Worm (Caenorhabditis elegans) whole organism, L1 larva: Measurements from ENCODE around the gene frpr-1.

Experiments
- C04F5.9 ChIP-seq: sonication (generic microtip); optimal IDR thresholded peaks from 2 replicates; lab custom pipeline; 2016; ENCODE audit warnings: missing genetic modification characterization, missing compliant biosample characterization
- Y116A8C.19 ChIP-seq: sonication (generic microtip); optimal IDR thresholded peaks from 2 replicates; lab custom pipeline; 2016; ENCODE audit warnings: missing compliant biosample characterization, missing genetic modification characterization, borderline replicate concordance
- alr-1 ChIP-seq: fragments of 200-800 bp; sonication (Bioruptor generic); optimal IDR thresholded peaks from 2 replicates; lab custom pipeline; 2018; ENCODE audit warnings: borderline replicate concordance, mild to moderate bottlenecking, missing genetic modification characterization, missing compliant biosample characterization
- aly-2 ChIP-seq: fragments of 150-350 bp; optimal IDR thresholded peaks from 2 replicates; lab custom pipeline; 2014; ENCODE audit warnings: missing biosample characterization, missing genetic modification characterization
- ama-1 ChIP-seq: fragments of 150-350 bp; optimal IDR thresholded peaks from 2 replicates; lab custom pipeline; 2014
- blmp-1 ChIP-seq: fragments of 150-350 bp; optimal IDR thresholded peaks from 2 replicates; lab custom pipeline; 2014; ENCODE audit warnings: missing biosample characterization, missing genetic modification characterization
- ceh-63 ChIP-seq: fragments of 200-800 bp; sonication (Bioruptor generic); optimal IDR thresholded peaks from 2 replicates; lab custom pipeline; 2018; ENCODE audit warnings: mild to moderate bottlenecking, missing genetic modification characterization, missing compliant biosample characterization
- ceh-8 ChIP-seq: fragments of 200-800 bp; sonication (Bioruptor generic); optimal IDR thresholded peaks from 2 replicates; lab custom pipeline; 2018; ENCODE audit warnings: mild to moderate bottlenecking, missing genetic modification characterization, moderate library complexity, missing compliant biosample characterization
- ceh-88 ChIP-seq: fragments of 200-800 bp; sonication (Bioruptor generic); IDR thresholded peaks from 2 replicates; pipeline ENCODE4 v1.3.6; 2022; ENCODE audit warnings: missing genetic modification characterization, missing compliant biosample characterization
- ces-1 ChIP-seq: fragments of 150-350 bp; optimal IDR thresholded peaks from 2 replicates; lab custom pipeline; 2014; ENCODE audit warnings: missing biosample characterization, missing genetic modification reagents, missing genetic modification characterization
- dsc-1 ChIP-seq: sonication (generic microtip); optimal IDR thresholded peaks from 2 replicates; lab custom pipeline; 2016; ENCODE audit warnings: mild to moderate bottlenecking, missing genetic modification characterization, missing compliant biosample characterization
- efl-1 ChIP-seq, 4 experiments: fragments of 150-350 bp; optimal IDR thresholded peaks in 3 of 4; peaks in 1 of 4; 1 replicate in 1 of 4; 2 replicates in 3 of 4; lab custom pipeline; 2014; ENCODE audit warnings: missing biosample characterization in 2 of 4, missing genetic modification characterization in 2 of 4, missing genetic modification reagents in 2 of 4
- egl-13 ChIP-seq: sonication (generic microtip); optimal IDR thresholded peaks from 2 replicates; lab custom pipeline; 2016; ENCODE audit warnings: missing genotype, missing genetic modification reagents, missing genetic modification characterization, missing compliant biosample characterization
- elt-2 ChIP-seq: sonication (generic microtip); optimal IDR thresholded peaks from 2 replicates; lab custom pipeline; 2016; ENCODE audit warnings: missing genetic modification characterization, mild to moderate bottlenecking, inconsistent platforms, missing compliant biosample characterization, missing genetic modification reagents
- elt-3 ChIP-seq, 6 experiments: fragments of 150-350 bp in 1 of 6; sonication (generic microtip); optimal IDR thresholded peaks; 2 replicates each; lab custom pipeline; 2017 to 2018; ENCODE audit warnings: missing biosample characterization in 6 of 6, missing genetic modification characterization in 6 of 6, inconsistent platforms in 1 of 6
- fkh-10 ChIP-seq: sonication (generic microtip); optimal IDR thresholded peaks from 2 replicates; lab custom pipeline; 2017; ENCODE audit warnings: missing biosample characterization, missing genetic modification reagents, missing genetic modification characterization
- fkh-4 ChIP-seq: sonication (generic microtip); optimal IDR thresholded peaks from 2 replicates; lab custom pipeline; 2016; ENCODE audit warnings: missing compliant biosample characterization, missing genetic modification characterization, borderline replicate concordance
- fkh-8 ChIP-seq: sonication (generic microtip); optimal IDR thresholded peaks from 2 replicates; lab custom pipeline; 2016; ENCODE audit warnings: mild to moderate bottlenecking, missing genetic modification characterization, missing compliant biosample characterization
- fos-1 ChIP-seq: fragments of 150-350 bp; optimal IDR thresholded peaks from 2 replicates; lab custom pipeline; 2014; ENCODE audit warnings: missing biosample characterization, missing genetic modification characterization
- grh-1 ChIP-seq: fragments of 200-800 bp; sonication (Bioruptor generic); IDR thresholded peaks from 2 replicates; pipeline ENCODE4 v1.3.6; 2022; ENCODE audit warnings: missing genetic modification reagents, missing genetic modification characterization, missing compliant biosample characterization
- jun-1 ChIP-seq: fragments of 150-350 bp; optimal IDR thresholded peaks from 2 replicates; lab custom pipeline; 2014; ENCODE audit warnings: missing biosample characterization, missing genetic modification reagents, missing genetic modification characterization
- lin-13 ChIP-seq: fragments of 150-350 bp; optimal IDR thresholded peaks from 2 replicates; lab custom pipeline; 2014; ENCODE audit warnings: missing biosample characterization, missing genetic modification reagents, missing genetic modification characterization
- lin-14 ChIP-seq: fragments of 200-800 bp; sonication (Bioruptor generic); optimal IDR thresholded peaks from 2 replicates; lab custom pipeline; 2018; ENCODE audit warnings: mild to moderate bottlenecking, missing genetic modification characterization, moderate library complexity, missing compliant biosample characterization
- lin-39 ChIP-seq: fragments of 150-350 bp; optimal IDR thresholded peaks from 2 replicates; lab custom pipeline; 2014; ENCODE audit warnings: missing biosample characterization, missing genetic modification reagents, missing genetic modification characterization
- lir-3 ChIP-seq: sonication (generic microtip); optimal IDR thresholded peaks from 2 replicates; lab custom pipeline; 2016; ENCODE audit warnings: mild to moderate bottlenecking, missing genetic modification characterization, moderate library complexity, missing compliant biosample characterization; ENCODE audit not compliant: poor library complexity
- lsy-2 ChIP-seq, 2 experiments: fragments of 150-350 bp; optimal IDR thresholded peaks; 2 replicates each; lab custom pipeline; 2014; ENCODE audit warnings: missing biosample characterization in 2 of 2, missing genetic modification characterization in 2 of 2
- mdl-1 ChIP-seq, 2 experiments: fragments of 150-350 bp; optimal IDR thresholded peaks; 2 replicates each; lab custom pipeline; 2014 to 2017; ENCODE audit warnings: missing biosample characterization in 2 of 2, missing genetic modification characterization in 2 of 2, inconsistent platforms in 1 of 2
- mep-1 ChIP-seq: fragments of 150-350 bp; optimal IDR thresholded peaks from 2 replicates; lab custom pipeline; 2014; ENCODE audit warnings: missing biosample characterization, missing genetic modification characterization
- nhr-11 ChIP-seq: fragments of 150-350 bp; optimal IDR thresholded peaks from 2 replicates; lab custom pipeline; 2014; ENCODE audit warnings: missing biosample characterization, missing genetic modification characterization
- nhr-12 ChIP-seq: sonication (generic microtip); optimal IDR thresholded peaks from 2 replicates; lab custom pipeline; 2017; ENCODE audit warnings: missing biosample characterization, missing genetic modification characterization
- nhr-19 ChIP-seq: fragments of 200-800 bp; sonication (Bioruptor generic); conservative IDR thresholded peaks from 2 replicates; pipeline ENCODE4 v1.3.6; 2022; ENCODE audit warnings: missing genetic modification characterization, missing compliant biosample characterization
- nhr-20 ChIP-seq: sonication (generic microtip); optimal IDR thresholded peaks from 2 replicates; lab custom pipeline; 2016; ENCODE audit warnings: mild to moderate bottlenecking, missing genetic modification characterization, missing compliant biosample characterization
- nhr-237 ChIP-seq: fragments of 150-350 bp; optimal IDR thresholded peaks from 2 replicates; lab custom pipeline; 2014; ENCODE audit warnings: missing biosample characterization, missing genetic modification characterization
- nhr-47 ChIP-seq: sonication (generic microtip); optimal IDR thresholded peaks from 2 replicates; lab custom pipeline; 2016; ENCODE audit warnings: mild to moderate bottlenecking, missing genetic modification characterization, moderate library complexity, missing compliant biosample characterization
- nhr-76 ChIP-seq: sonication (generic microtip); optimal IDR thresholded peaks from 2 replicates; lab custom pipeline; 2017; ENCODE audit warnings: missing biosample characterization, missing genetic modification characterization
- nhr-84 ChIP-seq: sonication (generic microtip); optimal IDR thresholded peaks from 2 replicates; lab custom pipeline; 2017; ENCODE audit warnings: missing biosample characterization, missing genetic modification characterization
- nhr-85 ChIP-seq: sonication (generic microtip); peaks from one replicate; lab custom pipeline; 2016; ENCODE audit warnings: missing genetic modification characterization, inconsistent platforms, missing compliant biosample characterization
- pag-3 ChIP-seq: sonication (generic microtip); optimal IDR thresholded peaks from 2 replicates; lab custom pipeline; 2017; ENCODE audit warnings: missing genetic modification characterization, mild to moderate bottlenecking, missing compliant biosample characterization, antibody characterized with exemption, borderline replicate concordance; ENCODE audit not compliant: insufficient read depth
- rnt-1 ChIP-seq: sonication (generic microtip); optimal IDR thresholded peaks from 2 replicates; lab custom pipeline; 2016; ENCODE audit warnings: mild to moderate bottlenecking, missing genetic modification characterization, moderate library complexity, missing compliant biosample characterization
- skn-1 ChIP-seq: fragments of 150-350 bp; optimal IDR thresholded peaks from 2 replicates; lab custom pipeline; 2014; ENCODE audit warnings: missing biosample characterization, missing genetic modification characterization
- sptf-1 ChIP-seq: fragments of 150-350 bp; optimal IDR thresholded peaks from 2 replicates; lab custom pipeline; 2014; ENCODE audit warnings: missing biosample characterization, missing genetic modification characterization
- unc-130 ChIP-seq: fragments of 150-350 bp; optimal IDR thresholded peaks from 2 replicates; lab custom pipeline; 2017; ENCODE audit warnings: missing biosample characterization, missing genetic modification characterization, inconsistent platforms
- unc-86 ChIP-seq: sonication (generic microtip); optimal IDR thresholded peaks from 2 replicates; lab custom pipeline; 2016; ENCODE audit warnings: missing genetic modification characterization, missing compliant biosample characterization
- unc-98 ChIP-seq: fragments of 200-800 bp; sonication (Bioruptor generic); IDR thresholded peaks from 2 replicates; pipeline ENCODE4 v1.3.6; 2022; ENCODE audit warnings: missing genetic modification characterization, missing compliant biosample characterization
- zip-4 ChIP-seq: fragments of 200-800 bp; sonication (Bioruptor generic); optimal IDR thresholded peaks from 2 replicates; lab custom pipeline; 2018; ENCODE audit warnings: mild to moderate bottlenecking, missing genetic modification characterization, moderate library complexity, missing compliant biosample characterization
- ztf-4 ChIP-seq: fragments of 150-350 bp; optimal IDR thresholded peaks from 2 replicates; lab custom pipeline; 2014; ENCODE audit warnings: missing biosample characterization, missing genetic modification characterization

Gene frpr-1

ce11 chrX:8083919-8084318 lies 45.5 kb downstream of the frpr-1 start, which contains the start of gene K07E3.4 (continued):
- TF ChIP-seq sptf-1 (tag; lab: Kevin White, UChicago) (no peak), ztf-4 (tag; lab: Kevin White, UChicago) (peak; percentile 39), fkh-8 (tag; lab: Kevin White, UChicago) (peak; percentile 12), blmp-1 (peak; percentile 87), unc-98 (GFP tag; lab: Robert Waterston, UW) (no peak), elt-3 (tag; optimal IDR thresholded peaks at IDR 0.05; lab: Kevin White, UChicago) (peak in 5 of 6 experiments; percentile 27 to 88 (median 80)), pag-3 (tag; lab: Kevin White, UChicago) (no peak), fkh-10 (GFP tag; lab: Kevin White, UChicago) (no peak), lir-3 (tag; lab: Kevin White, UChicago) (no peak), ces-1 (GFP tag; lab: Kevin White, UChicago) (no peak), grh-1 (GFP tag; lab: Robert Waterston, UW) (peak; percentile 57), nhr-19 (GFP tag; lab: Robert Waterston, UW) (peak; percentile 54), nhr-20 (peak; percentile 91), unc-130 (peak; percentile 81), Y116A8C.19 (tag; lab: Kevin White, UChicago) (no peak), C04F5.9 (tag; lab: Kevin White, UChicago) (no peak), ama-1 (lab: Kevin White, UChicago) (peak; percentile 14), skn-1 (tag; lab: Kevin White, UChicago) (no peak), fos-1 (tag; lab: Kevin White, UChicago) (no peak), alr-1 (tag; lab: Kevin White, UChicago) (no peak), rnt-1 (tag; lab: Kevin White, UChicago) (peak; percentile 19), nhr-11 (no peak), nhr-12 (no peak), nhr-84 (no peak), lin-13 (GFP tag; lab: Kevin White, UChicago) (peak; percentile 37), ceh-63 (GFP tag; lab: Kevin White, UChicago) (no peak), lsy-2 (tag; optimal IDR thresholded peaks at IDR 0.05; lab: Kevin White, UChicago) (peak; percentile 29 to 40), aly-2 (tag; lab: Kevin White, UChicago) (no peak), dsc-1 (no peak), mdl-1 (tag; optimal IDR thresholded peaks at IDR 0.05; lab: Kevin White, UChicago) (peak in 1 of 2 experiments; percentile 94), jun-1 (tag; lab: Kevin White, UChicago) (peak; percentile 52), mep-1 (tag; lab: Kevin White, UChicago) (peak; percentile 67), ceh-88 (GFP tag; lab: Robert Waterston, UW) (no peak), zip-4 (GFP tag; lab: Kevin White, UChicago) (peak; percentile 4)

ce11 chrX:8083330-8083729 lies 46.1 kb downstream of the frpr-1 start:
- peak; percentile 28 for TF ChIP-seq elt-2 (tag; lab: Kevin White, UChicago)
- no peak for TF ChIP-seq unc-98 (GFP tag; lab: Robert Waterston, UW)
- peak; percentile 2 for TF ChIP-seq egl-13
- TF ChIP-seq ceh-8 (GFP tag; lab: Kevin White, UChicago), result peak; percentile 21
- no peak for TF ChIP-seq nhr-237 (tag; lab: Kevin White, UChicago)
- TF ChIP-seq nhr-85 (tag; lab: Kevin White, UChicago), result no peak

- TF ChIP-seq fkh-4 (tag; lab: Kevin White, UChicago) (no peak), nhr-76 (tag; lab: Kevin White, UChicago) (no peak), lin-14 (GFP tag; lab: Kevin White, UChicago) (no peak), nhr-47 (no peak), lin-39 (tag; lab: Kevin White, UChicago) (no peak), mep-1 (tag; lab: Kevin White, UChicago) (no peak), C04F5.9 (tag; lab: Kevin White, UChicago) (no peak), ces-1 (GFP tag; lab: Kevin White, UChicago) (no peak), skn-1 (tag; lab: Kevin White, UChicago) (no peak), efl-1 (optimal IDR thresholded peaks at IDR 0.05; lab: Kevin White, UChicago) (no peak), efl-1 (GFP tag; optimal IDR thresholded peaks at IDR 0.05 in 1 of 2; lab: Kevin White, UChicago) (no peak), unc-86 (no peak)
Measured at ce11 chrX:8082703-8083102, 46.7 kb downstream of the frpr-1 start.
